Worm (Caenorhabditis elegans) whole organism, young adult: ENCODE results near the gene odr-1.

Source experiments
- B0035.1 ChIP-seq: sonication (generic microtip); optimal IDR thresholded peaks from 2 replicates; lab custom pipeline; 2016; ENCODE audit warnings: missing genetic modification characterization, mild to moderate bottlenecking, missing compliant biosample characterization, missing genotype, missing genetic modification reagents
- C06A6.2 ChIP-seq: fragments of 200-800 bp; sonication (Bioruptor generic); conservative IDR thresholded peaks from 2 replicates; pipeline ENCODE4 v1.3.6; 2022; ENCODE audit warnings: missing genetic modification characterization, missing compliant biosample characterization
- F22D6.2 ChIP-seq: sonication (generic microtip); optimal IDR thresholded peaks from 2 replicates; lab custom pipeline; 2016; ENCODE audit warnings: mild to moderate bottlenecking, missing genetic modification characterization, missing compliant biosample characterization
- T07F8.4 ChIP-seq: sonication (generic microtip); optimal IDR thresholded peaks from 2 replicates; lab custom pipeline; 2016; ENCODE audit warnings: mild to moderate bottlenecking, missing genetic modification characterization, moderate library complexity, missing compliant biosample characterization
- ZK185.1 ChIP-seq: sonication (generic microtip); optimal IDR thresholded peaks from 2 replicates; lab custom pipeline; 2016; ENCODE audit warnings: mild to moderate bottlenecking, missing genetic modification characterization, missing compliant biosample characterization; ENCODE audit not compliant: poor library complexity, severe bottlenecking
- ama-1 ChIP-seq, 3 experiments: fragments of 150-350 bp in 1 of 3; sonication (generic microtip) in 2 of 3; optimal IDR thresholded peaks; 2 replicates each; lab custom pipeline; 2014 to 2018; ENCODE audit warnings: missing biosample characterization in 2 of 3, missing genetic modification characterization in 2 of 3, missing genetic modification reagents in 2 of 3
- atf-7 ChIP-seq: sonication (generic microtip); optimal IDR thresholded peaks from 2 replicates; lab custom pipeline; 2017; ENCODE audit warnings: mild to moderate bottlenecking, missing genetic modification characterization, missing compliant biosample characterization
- bed-1 ChIP-seq: fragments of 200-800 bp; sonication (Bioruptor generic); IDR thresholded peaks from 2 replicates; pipeline ENCODE4 v1.3.6; 2022; ENCODE audit warnings: missing genetic modification reagents, missing genetic modification characterization, missing compliant biosample characterization
- cebp-1 ChIP-seq, 2 experiments: fragments of 200-800 bp in 1 of 2; sonication (Bioruptor generic) in 1 of 2; sonication (generic microtip) in 1 of 2; IDR thresholded peaks in 1 of 2; optimal IDR thresholded peaks in 1 of 2; 2 replicates each; pipeline versions ENCODE4 v1.3.6 to Lab custom; 2017 to 2022; ENCODE audit warnings: missing compliant biosample characterization in 2 of 2, missing genetic modification characterization in 2 of 2, mild to moderate bottlenecking in 1 of 2, missing genetic modification reagents in 1 of 2, moderate library complexity in 1 of 2
- cebp-2 ChIP-seq: fragments of 200-800 bp; sonication (Bioruptor generic); IDR thresholded peaks from 2 replicates; pipeline ENCODE4 v1.3.6; 2022; ENCODE audit warnings: missing genetic modification characterization, missing compliant biosample characterization
- ceh-100 ChIP-seq: fragments of 200-800 bp; sonication (Bioruptor generic); IDR thresholded peaks from 2 replicates; pipeline ENCODE4 v1.3.6; 2022; ENCODE audit warnings: missing genetic modification reagents, missing genetic modification characterization, missing compliant biosample characterization
- chd-7 ChIP-seq: sonication (generic microtip); optimal IDR thresholded peaks from 2 replicates; lab custom pipeline; 2016; ENCODE audit warnings: mild to moderate bottlenecking, missing genetic modification characterization, moderate library complexity, missing compliant biosample characterization
- die-1 ChIP-seq: sonication (generic microtip); optimal IDR thresholded peaks from 2 replicates; lab custom pipeline; 2016; ENCODE audit warnings: missing genotype, mild to moderate bottlenecking, missing genetic modification characterization, missing compliant biosample characterization
- dox-1 ChIP-seq: fragments of 200-800 bp; sonication (Bioruptor generic); IDR thresholded peaks from 2 replicates; pipeline ENCODE4 v1.3.6; 2022; ENCODE audit warnings: missing genetic modification reagents, missing genetic modification characterization, missing compliant biosample characterization
- dpl-1 ChIP-seq: fragments of 150-350 bp; optimal IDR thresholded peaks from 2 replicates; lab custom pipeline; 2014; ENCODE audit warnings: missing biosample characterization, missing genetic modification reagents, missing genetic modification characterization
- ets-4 ChIP-seq: fragments of 200-800 bp; sonication (Bioruptor generic); optimal IDR thresholded peaks from 2 replicates; lab custom pipeline; 2018; ENCODE audit warnings: mild to moderate bottlenecking, missing genetic modification characterization, missing compliant biosample characterization
- fkh-3 ChIP-seq: sonication (generic microtip); optimal IDR thresholded peaks from 2 replicates; lab custom pipeline; 2016; ENCODE audit warnings: mild to moderate bottlenecking, missing genetic modification characterization, missing compliant biosample characterization
- hlh-12 ChIP-seq: sonication (generic microtip); optimal IDR thresholded peaks from 2 replicates; lab custom pipeline; 2016; ENCODE audit warnings: missing genetic modification characterization, missing compliant biosample characterization
- hmg-20 ChIP-seq: fragments of 200-800 bp; sonication (Bioruptor generic); IDR thresholded peaks from 2 replicates; pipeline ENCODE4 v1.3.6; 2022; ENCODE audit warnings: missing genetic modification reagents, missing genetic modification characterization, missing compliant biosample characterization
- hrde-1 ChIP-seq: sonication (generic microtip); optimal IDR thresholded peaks from 2 replicates; lab custom pipeline; 2016; ENCODE audit warnings: missing genetic modification characterization, mild to moderate bottlenecking, missing compliant biosample characterization, moderate library complexity, missing genotype, missing genetic modification reagents, borderline replicate concordance
- hsf-1 ChIP-seq: fragments of 200-800 bp; sonication (Bioruptor generic); IDR thresholded peaks from 2 replicates; pipeline ENCODE4 v1.3.6; 2022; ENCODE audit warnings: missing genetic modification reagents, missing genetic modification characterization, missing compliant biosample characterization
- let-607 ChIP-seq, 2 experiments: fragments of 200-800 bp in 1 of 2; sonication (Bioruptor generic) in 1 of 2; sonication (generic microtip) in 1 of 2; optimal IDR thresholded peaks; 2 replicates each; lab custom pipeline; 2016 to 2018; ENCODE audit warnings: mild to moderate bottlenecking in 2 of 2, missing compliant biosample characterization in 2 of 2, missing genetic modification characterization in 2 of 2, moderate library complexity in 2 of 2, missing genotype in 1 of 2
- lin-40 ChIP-seq: sonication (generic microtip); optimal IDR thresholded peaks from 2 replicates; lab custom pipeline; 2016; ENCODE audit warnings: missing genetic modification characterization, mild to moderate bottlenecking, missing compliant biosample characterization, missing genotype, missing genetic modification reagents
- lsl-1 ChIP-seq: fragments of 200-800 bp; sonication (Bioruptor generic); optimal IDR thresholded peaks from 2 replicates; lab custom pipeline; 2018; ENCODE audit warnings: mild to moderate bottlenecking, missing genetic modification characterization, moderate library complexity, missing compliant biosample characterization
- madf-8 ChIP-seq: fragments of 200-800 bp; sonication (Bioruptor generic); conservative IDR thresholded peaks from 2 replicates; pipeline ENCODE4 v1.3.6; 2022; ENCODE audit warnings: missing genetic modification reagents, missing genetic modification characterization, missing compliant biosample characterization
- mcd-1 ChIP-seq: fragments of 200-800 bp; sonication (Bioruptor generic); IDR thresholded peaks from 2 replicates; pipeline ENCODE4 v1.3.6; 2022; ENCODE audit warnings: missing genetic modification reagents, missing genetic modification characterization, missing compliant biosample characterization
- nfya-1 ChIP-seq: sonication (generic microtip); optimal IDR thresholded peaks from 2 replicates; lab custom pipeline; 2017; ENCODE audit warnings: antibody characterized with exemption, missing compliant biosample characterization, missing genetic modification characterization, borderline replicate concordance; ENCODE audit not compliant: insufficient read depth
- nfyb-1 ChIP-seq: fragments of 200-800 bp; sonication (Bioruptor generic); IDR thresholded peaks from 2 replicates; pipeline ENCODE4 v1.3.6; 2022; ENCODE audit warnings: missing genetic modification reagents, missing genetic modification characterization, missing compliant biosample characterization
- nhr-179 ChIP-seq: sonication (generic microtip); optimal IDR thresholded peaks from 2 replicates; lab custom pipeline; 2016; ENCODE audit warnings: mild to moderate bottlenecking, missing genetic modification characterization, missing compliant biosample characterization
- pha-4 ChIP-seq: fragments of 150-350 bp; sonication (generic microtip); optimal IDR thresholded peaks from 2 replicates; lab custom pipeline; 2014; ENCODE audit warnings: missing biosample characterization, missing genetic modification reagents, missing genetic modification characterization
- sea-2 ChIP-seq: fragments of 200-800 bp; sonication (Bioruptor generic); IDR thresholded peaks from 2 replicates; pipeline ENCODE4 v1.3.6; 2022; ENCODE audit warnings: missing genetic modification characterization, missing compliant biosample characterization
- snpc-1.1 ChIP-seq: sonication (generic microtip); optimal IDR thresholded peaks from 2 replicates; lab custom pipeline; 2017; ENCODE audit warnings: missing genetic modification characterization, mild to moderate bottlenecking, missing compliant biosample characterization, antibody characterized with exemption, moderate library complexity, missing genotype, missing genetic modification reagents; ENCODE audit not compliant: insufficient read depth
- snpc-4 ChIP-seq, 5 experiments: fragments of 150-350 bp in 1 of 5; sonication (generic microtip) in 4 of 5; optimal IDR thresholded peaks; 2 replicates each; lab custom pipeline; 2014 to 2018; ENCODE audit warnings: missing genetic modification characterization in 5 of 5, missing biosample characterization in 3 of 5, antibody characterized with exemption in 2 of 5, mild to moderate bottlenecking in 2 of 5, missing compliant biosample characterization in 2 of 5, missing genotype in 2 of 5, moderate library complexity in 2 of 5, missing genetic modification reagents in 1 of 5
- unc-130 ChIP-seq: sonication (generic microtip); optimal IDR thresholded peaks from 2 replicates; lab custom pipeline; 2016; ENCODE audit warnings: missing genetic modification reagents, missing genetic modification characterization, missing compliant biosample characterization
- unc-62 ChIP-seq: fragments of 150-350 bp; optimal IDR thresholded peaks from 2 replicates; lab custom pipeline; 2014; ENCODE audit warnings: missing biosample characterization, missing genetic modification reagents, missing genetic modification characterization
- zfh-2 ChIP-seq: fragments of 200-800 bp; sonication (Bioruptor generic); conservative IDR thresholded peaks from 2 replicates; pipeline ENCODE4 v1.3.6; 2022; ENCODE audit warnings: missing genetic modification reagents, missing genetic modification characterization, missing compliant biosample characterization
- ztf-18 ChIP-seq: sonication (generic microtip); optimal IDR thresholded peaks from 2 replicates; lab custom pipeline; 2016; ENCODE audit warnings: missing genotype, mild to moderate bottlenecking, missing genetic modification characterization, missing compliant biosample characterization
- ztf-22 ChIP-seq: fragments of 200-800 bp; sonication (Bioruptor generic); optimal IDR thresholded peaks from 2 replicates; lab custom pipeline; 2018; ENCODE audit warnings: mild to moderate bottlenecking, missing genetic modification characterization, moderate library complexity, missing compliant biosample characterization

odr-1 gene

DNA sequence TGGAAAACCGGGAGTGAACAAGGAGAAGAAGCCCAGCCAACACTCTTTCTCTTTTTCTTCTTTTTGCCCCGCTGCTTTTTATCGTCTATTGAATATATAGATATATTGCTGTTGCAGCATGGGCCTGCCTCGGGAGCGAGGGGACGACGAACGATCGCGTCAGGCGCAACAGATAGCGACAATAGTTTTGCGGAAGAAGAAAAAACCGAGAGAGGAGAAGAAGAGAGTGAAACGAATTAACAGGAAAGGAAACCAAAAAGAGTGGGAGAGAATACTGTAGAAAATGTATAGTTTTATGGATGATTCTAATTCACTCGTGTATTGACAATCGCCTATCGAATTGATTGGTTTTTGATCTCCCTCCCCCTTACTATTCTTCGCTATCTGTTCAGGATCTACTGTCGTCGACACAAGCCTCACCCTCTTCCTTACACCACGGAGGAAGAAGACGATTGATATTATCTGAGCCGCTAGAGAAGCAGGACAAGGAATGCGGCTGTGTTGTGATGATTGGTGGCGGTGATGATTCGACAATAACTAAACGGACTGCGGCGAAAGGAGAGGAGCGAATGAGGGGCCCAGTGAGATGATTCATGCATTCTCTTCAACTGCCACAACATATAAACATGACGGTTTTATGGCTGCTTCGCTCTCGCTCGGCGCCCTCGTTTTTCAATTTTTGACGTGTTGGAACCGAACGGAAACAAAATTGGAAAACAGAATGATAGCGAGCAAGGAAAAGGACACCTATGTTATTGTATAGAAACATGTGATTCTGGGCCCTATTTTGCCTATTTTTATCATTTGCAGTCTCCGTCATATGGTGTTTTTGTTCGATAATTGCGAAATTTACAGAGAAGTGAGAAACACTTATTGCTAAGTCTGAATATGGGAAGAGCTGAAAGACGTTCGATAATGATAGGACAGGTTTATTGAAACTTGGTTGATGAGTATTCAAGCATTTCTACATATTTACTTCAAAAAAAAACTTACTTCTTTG lies 24.3 kb downstream of the odr-1 start:
- 0 out of 2 replicates have a peak, but pooled peaks have one; percentile 6 for TF ChIP-seq nfyb-1 (GFP tag; lab: Robert Waterston, UW)
- no peak for TF ChIP-seq ztf-18 (tag; lab: Kevin White, UChicago)
- TF ChIP-seq dox-1 (GFP tag; lab: Robert Waterston, UW): peak; percentile 33
- 0 out of 2 replicates have a peak, but pooled peaks have one; percentile 38 for TF ChIP-seq zfh-2
- TF ChIP-seq cebp-1 (GFP tag; IDR thresholded peaks at IDR 0.05; lab: Robert Waterston, UW): peak; percentile 92
- TF ChIP-seq cebp-1 (tag; optimal IDR thresholded peaks at IDR 0.05; lab: Kevin White, UChicago): peak; percentile 90
- TF ChIP-seq chd-7 (tag; lab: Kevin White, UChicago): peak; percentile 6

DNA sequence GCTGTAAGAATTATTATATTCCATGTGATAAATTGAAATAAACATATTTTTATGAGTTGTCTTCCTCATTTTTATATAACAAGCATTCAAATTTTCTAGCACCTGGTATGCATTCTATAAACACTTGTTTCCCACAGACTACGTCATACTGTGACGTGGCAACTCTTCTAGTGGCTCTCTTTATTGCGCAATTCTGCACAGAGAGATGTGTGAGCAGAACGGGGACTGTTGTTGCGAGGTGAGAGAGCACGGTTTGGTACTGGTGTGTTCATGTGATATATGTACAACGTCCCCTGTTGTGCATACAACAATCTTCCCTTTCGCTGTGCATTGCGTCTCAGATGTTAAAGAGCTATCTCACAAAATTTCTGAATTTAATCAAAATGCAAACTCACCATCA lies 25.7 kb downstream of the odr-1 start:
- no peak for TF ChIP-seq unc-130 (GFP tag; lab: Kevin White, UChicago)
- no peak for TF ChIP-seq madf-8 (GFP tag; lab: Robert Waterston, UW)
- no peak for TF ChIP-seq snpc-4 (GFP tag; optimal IDR thresholded peaks at IDR 0.05; lab: Kevin White, UChicago)
- no peak for TF ChIP-seq snpc-4 (tag; optimal IDR thresholded peaks at IDR 0.05; lab: Kevin White, UChicago)
- no peak for TF ChIP-seq atf-7
- no peak for TF ChIP-seq die-1 (tag; lab: Kevin White, UChicago)
- TF ChIP-seq hlh-12 (tag; lab: Kevin White, UChicago): no peak
- TF ChIP-seq ceh-100 (GFP tag; lab: Robert Waterston, UW): no peak
- no peak for TF ChIP-seq dpl-1 (GFP tag; lab: Kevin White, UChicago)
- TF ChIP-seq lin-40 (tag; lab: Kevin White, UChicago): no peak
- no peak for TF ChIP-seq ets-4 (GFP tag; lab: Kevin White, UChicago)
- TF ChIP-seq nfya-1 (tag; lab: Kevin White, UChicago): no peak
- TF ChIP-seq cebp-1 (GFP tag; IDR thresholded peaks at IDR 0.05; lab: Robert Waterston, UW): no peak
- no peak for TF ChIP-seq cebp-1 (tag; optimal IDR thresholded peaks at IDR 0.05; lab: Kevin White, UChicago)
- TF ChIP-seq ama-1 (optimal IDR thresholded peaks at IDR 0.05; lab: Kevin White, UChicago): no peak
- TF ChIP-seq ama-1 (GFP tag; optimal IDR thresholded peaks at IDR 0.05; lab: Kevin White, UChicago): no peak
- TF ChIP-seq T07F8.4: no peak

ce11 chrX:13518861-13519713 lies 31.7 kb downstream of the odr-1 start, which contains the start of the genes cdk-4 and F18H3.1:
TSS of gene cdk-4 (minus strand) at chrX:13518911.
TSS of gene F18H3.1 (plus strand) at chrX:13519663.
- TF ChIP-seq snpc-1.1: no peak
- TF ChIP-seq ZK185.1 (tag; lab: Kevin White, UChicago): no peak
- TF ChIP-seq F22D6.2 (tag; lab: Kevin White, UChicago): no peak
- TF ChIP-seq ztf-22 (GFP tag; lab: Kevin White, UChicago): no peak
- no peak for TF ChIP-seq let-607 (tag; optimal IDR thresholded peaks at IDR 0.05; lab: Kevin White, UChicago)
- TF ChIP-seq nhr-179 (tag; lab: Kevin White, UChicago): no peak
- no peak for TF ChIP-seq hrde-1 (tag; lab: Kevin White, UChicago)
- no peak for TF ChIP-seq lsl-1
- TF ChIP-seq sea-2 (GFP tag; lab: Robert Waterston, UW): no peak
- peak; percentile 51 for TF ChIP-seq mcd-1 (GFP tag; lab: Robert Waterston, UW)
- TF ChIP-seq cebp-1 (GFP tag; IDR thresholded peaks at IDR 0.05; lab: Robert Waterston, UW): peak; percentile 61
- peak; percentile 91 for TF ChIP-seq cebp-1 (tag; optimal IDR thresholded peaks at IDR 0.05; lab: Kevin White, UChicago)
- no peak for TF ChIP-seq bed-1 (GFP tag; lab: Robert Waterston, UW)
- TF ChIP-seq fkh-3 (tag; lab: Kevin White, UChicago): no peak
- no peak for TF ChIP-seq B0035.1 (tag; lab: Kevin White, UChicago)
- no peak for TF ChIP-seq C06A6.2 (GFP tag; lab: Robert Waterston, UW)
- no peak for TF ChIP-seq hmg-20 (GFP tag; lab: Robert Waterston, UW)
- TF ChIP-seq cebp-2 (GFP tag; lab: Robert Waterston, UW): no peak
- no peak for TF ChIP-seq hsf-1 (GFP tag; lab: Robert Waterston, UW)
- no peak for TF ChIP-seq unc-62 (GFP tag; lab: Kevin White, UChicago)
- no peak for TF ChIP-seq pha-4 (tag; lab: Kevin White, UChicago)
- peak; percentile 95 for TF ChIP-seq zfh-2
- TF ChIP-seq snpc-4 (GFP tag; optimal IDR thresholded peaks at IDR 0.05; lab: Kevin White, UChicago): no peak
- TF ChIP-seq snpc-4 (tag; optimal IDR thresholded peaks at IDR 0.05; lab: Kevin White, UChicago): peak in 1 of 4 experiments; percentile 14
